Fruit fly (Drosophila melanogaster) whole organism, embryonic: ENCODE measurements around the gene spz3.

ENCODE experiments used
- ATbp ChIP-seq: fragments of 200-800 bp; sonication (Bioruptor generic); optimal IDR thresholded peaks from 2 replicates; lab custom pipeline; 2017; ENCODE audit warnings: missing biosample characterization, mild to moderate bottlenecking, missing genetic modification characterization, missing genetic modification reagents
- Aef1 ChIP-seq: fragments of 200-800 bp; sonication (Bioruptor generic); IDR thresholded peaks from 3 replicates; pipeline ENCODE4 v1.3.6; 2022; ENCODE audit warnings: missing biosample characterization, missing genetic modification characterization
- CG1024 ChIP-seq: fragments of 200-800 bp; sonication (Bioruptor generic); IDR thresholded peaks from 2 replicates; pipeline ENCODE4 v1.3.6; 2022; ENCODE audit warnings: missing biosample characterization, missing genetic modification characterization
- CG10979 ChIP-seq: fragments of 200-800 bp; sonication (Bioruptor generic); optimal IDR thresholded peaks from 2 replicates; lab custom pipeline; 2018; ENCODE audit warnings: missing biosample characterization, mild to moderate bottlenecking, missing genetic modification characterization, moderate library complexity
- CG11085 ChIP-seq: fragments of 200-800 bp; sonication (Bioruptor generic); IDR thresholded peaks from 2 replicates; pipeline ENCODE4 v1.3.6; 2022; ENCODE audit warnings: missing biosample characterization, missing genetic modification characterization
- CG11560 ChIP-seq: fragments of 200-800 bp; sonication (Bioruptor generic); IDR thresholded peaks from 3 replicates; pipeline ENCODE4 v1.3.6; 2022; ENCODE audit warnings: missing biosample characterization, missing genetic modification characterization
- CG14014 ChIP-seq: fragments of 200-800 bp; sonication (Bioruptor generic); IDR thresholded peaks from 2 replicates; pipeline ENCODE4 v1.3.6; 2022; ENCODE audit warnings: missing biosample characterization, missing genetic modification characterization
- CG15696 ChIP-seq: fragments of 200-800 bp; sonication (Bioruptor generic); optimal IDR thresholded peaks from 2 replicates; lab custom pipeline; 2019; ENCODE audit warnings: missing biosample characterization, mild to moderate bottlenecking, missing genetic modification characterization, moderate library complexity
- CG17328 ChIP-seq: fragments of 200-800 bp; sonication (Bioruptor generic); IDR thresholded peaks from 2 replicates; pipeline ENCODE4 v1.3.6; 2022; ENCODE audit warnings: missing biosample characterization, missing genetic modification characterization
- CG2120 ChIP-seq: fragments of 200-800 bp; sonication (Bioruptor generic); optimal IDR thresholded peaks from 3 replicates; lab custom pipeline; 2016; ENCODE audit warnings: missing biosample characterization, missing genetic modification characterization
- CG30403 ChIP-seq: fragments of 200-800 bp; sonication (Bioruptor generic); optimal IDR thresholded peaks from 3 replicates; lab custom pipeline; 2016; ENCODE audit warnings: missing biosample characterization, missing genetic modification characterization
- CG43689 ChIP-seq: fragments of 200-800 bp; sonication (Bioruptor generic); IDR thresholded peaks from 2 replicates; pipeline ENCODE4 v1.3.6; 2022; ENCODE audit warnings: missing biosample characterization, missing genetic modification characterization
- CG4730 ChIP-seq: fragments of 200-800 bp; sonication (Bioruptor generic); IDR thresholded peaks from 2 replicates; pipeline ENCODE4 v1.3.6; 2022; ENCODE audit warnings: missing biosample characterization, missing genetic modification characterization
- CG6689 ChIP-seq: fragments of 200-800 bp; sonication (Bioruptor generic); IDR thresholded peaks from 2 replicates; pipeline ENCODE4 v1.3.6; 2022; ENCODE audit warnings: missing biosample characterization, missing genetic modification characterization
- CG6813 ChIP-seq: fragments of 200-800 bp; sonication (Bioruptor generic); optimal IDR thresholded peaks from 2 replicates; lab custom pipeline; 2017; ENCODE audit warnings: missing biosample characterization, missing genetic modification characterization, mild to moderate bottlenecking, moderate library complexity, missing genetic modification reagents
- CG8944 ChIP-seq: fragments of 200-800 bp; sonication (Bioruptor generic); optimal IDR thresholded peaks from 3 replicates; lab custom pipeline; 2016; ENCODE audit warnings: missing biosample characterization, missing genetic modification characterization
- D ChIP-seq, 2 experiments: fragments of 200-800 bp in 1 of 2; fragments of >200 bp in 1 of 2; sonication (Bioruptor generic) in 1 of 2; optimal IDR thresholded peaks; 2 replicates in 1 of 2; 3 replicates in 1 of 2; lab custom pipeline; 2017; ENCODE audit warnings: mild to moderate bottlenecking in 1 of 2, missing biosample characterization in 1 of 2, missing genetic modification characterization in 1 of 2, missing genetic modification reagents in 1 of 2
- Dek ChIP-seq: fragments of 200-800 bp; sonication (Bioruptor generic); optimal IDR thresholded peaks from 3 replicates; lab custom pipeline; 2019; ENCODE audit warnings: missing biosample characterization, mild to moderate bottlenecking, missing genetic modification characterization, moderate library complexity
- Hr51 ChIP-seq, 2 experiments: fragments of 200-800 bp; sonication (Bioruptor generic); optimal IDR thresholded peaks; 2 replicates in 1 of 2; 3 replicates in 1 of 2; lab custom pipeline; 2016 to 2018; ENCODE audit warnings: missing biosample characterization in 2 of 2, missing genetic modification characterization in 2 of 2, mild to moderate bottlenecking in 1 of 2, moderate library complexity in 1 of 2
- Kr ChIP-seq: fragments of 200-800 bp; sonication (Bioruptor generic); optimal IDR thresholded peaks from 2 replicates; lab custom pipeline; 2017; ENCODE audit warnings: missing biosample characterization, mild to moderate bottlenecking, missing genetic modification characterization
- MTF-1 ChIP-seq: fragments of 200-800 bp; sonication (Bioruptor generic); optimal IDR thresholded peaks from 2 replicates; lab custom pipeline; 2018; ENCODE audit warnings: missing biosample characterization, mild to moderate bottlenecking, missing genetic modification characterization, borderline replicate concordance
- Myb ChIP-seq: fragments of 200-800 bp; sonication (Bioruptor generic); optimal IDR thresholded peaks from 2 replicates; lab custom pipeline; 2016; ENCODE audit warnings: missing biosample characterization, missing genetic modification characterization
- Stat92E ChIP-seq, 3 experiments: fragments of >200 bp in 2 of 3; fragments of 200-800 bp in 1 of 3; sonication (Bioruptor generic) in 1 of 3; optimal IDR thresholded peaks; 2 replicates each; lab custom pipeline; 2017 to 2019; ENCODE audit warnings: missing biosample characterization in 3 of 3, missing genetic modification characterization in 3 of 3, mild to moderate bottlenecking in 1 of 3, moderate library complexity in 1 of 3
- Usf ChIP-seq: fragments of 200-800 bp; sonication (Bioruptor generic); optimal IDR thresholded peaks from 2 replicates; lab custom pipeline; 2017; ENCODE audit warnings: missing genotype, missing biosample characterization, missing genetic modification characterization
- cad ChIP-seq: fragments of >200 bp; optimal IDR thresholded peaks from 2 replicates; lab custom pipeline; 2017; ENCODE audit warnings: missing biosample characterization, missing genetic modification characterization
- caup ChIP-seq: fragments of 200-800 bp; sonication (Bioruptor generic); optimal IDR thresholded peaks from 3 replicates; lab custom pipeline; 2017; ENCODE audit warnings: missing biosample characterization, mild to moderate bottlenecking, missing genetic modification characterization, moderate library complexity; ENCODE audit not compliant: severe bottlenecking
- da ChIP-seq: fragments of 200-800 bp; sonication (Bioruptor generic); optimal IDR thresholded peaks from 2 replicates; lab custom pipeline; 2016; ENCODE audit warnings: missing biosample characterization, missing genetic modification characterization
- fru ChIP-seq: fragments of >200 bp; optimal IDR thresholded peaks from 2 replicates; lab custom pipeline; 2017
- gfzf ChIP-seq: fragments of 200-800 bp; sonication (Bioruptor generic); optimal IDR thresholded peaks from 2 replicates; lab custom pipeline; 2016; ENCODE audit warnings: missing biosample characterization, mild to moderate bottlenecking, missing genetic modification characterization, moderate library complexity
- grau ChIP-seq: fragments of 200-800 bp; optimal IDR thresholded peaks from 3 replicates; lab custom pipeline; 2019; ENCODE audit warnings: missing biosample characterization, mild to moderate bottlenecking, missing genetic modification characterization, moderate library complexity
- grn ChIP-seq: fragments of 200-800 bp; sonication (Bioruptor generic); optimal IDR thresholded peaks from 3 replicates; lab custom pipeline; 2017; ENCODE audit warnings: missing biosample characterization, missing genetic modification characterization
- gro ChIP-seq: fragments of 200-800 bp; sonication (Bioruptor generic); optimal IDR thresholded peaks from 2 replicates; lab custom pipeline; 2016; ENCODE audit warnings: missing biosample characterization, missing genetic modification characterization
- gsb-n ChIP-seq: fragments of 200-800 bp; sonication (Bioruptor generic); optimal IDR thresholded peaks from 3 replicates; lab custom pipeline; 2018; ENCODE audit warnings: missing biosample characterization, mild to moderate bottlenecking, missing genetic modification characterization
- hkb ChIP-seq, 2 experiments: fragments of 200-800 bp in 1 of 2; fragments of >200 bp in 1 of 2; sonication (Bioruptor generic) in 1 of 2; IDR thresholded peaks in 1 of 2; optimal IDR thresholded peaks in 1 of 2; 2 replicates each; pipeline versions ENCODE4 v1.3.6 to Lab custom; 2017 to 2022; ENCODE audit warnings: missing biosample characterization in 1 of 2, missing genetic modification characterization in 1 of 2
- insv ChIP-seq, 2 experiments: fragments of 200-800 bp; sonication (Bioruptor generic); optimal IDR thresholded peaks; 3 replicates each; lab custom pipeline; 2016 to 2018; ENCODE audit warnings: missing biosample characterization in 2 of 2, missing genetic modification characterization in 2 of 2
- knrl ChIP-seq: fragments of 200-800 bp; sonication (Bioruptor generic); IDR thresholded peaks from 3 replicates; pipeline ENCODE4 v1.3.6; 2022; ENCODE audit warnings: missing biosample characterization, missing genetic modification characterization; ENCODE audit not compliant: partially characterized antibody
- lbe ChIP-seq: fragments of 200-800 bp; sonication (Bioruptor generic); optimal IDR thresholded peaks from 2 replicates; lab custom pipeline; 2016; ENCODE audit warnings: missing biosample characterization, mild to moderate bottlenecking, missing genetic modification characterization
- lmd ChIP-seq: fragments of 200-800 bp; sonication (Bioruptor generic); IDR thresholded peaks from 2 replicates; pipeline ENCODE4 v1.3.6; 2022; ENCODE audit warnings: missing biosample characterization, missing genetic modification characterization
- lov ChIP-seq, 2 experiments: fragments of 200-800 bp in 1 of 2; fragments of >200 bp in 1 of 2; sonication (Bioruptor generic) in 1 of 2; IDR thresholded peaks in 1 of 2; optimal IDR thresholded peaks in 1 of 2; 2 replicates in 1 of 2; 3 replicates in 1 of 2; pipeline versions ENCODE4 v1.3.6 to Lab custom; 2017 to 2022; ENCODE audit warnings: missing biosample characterization in 1 of 2, missing genetic modification characterization in 1 of 2
- org-1 ChIP-seq: fragments of 200-800 bp; sonication (Bioruptor generic); optimal IDR thresholded peaks from 2 replicates; lab custom pipeline; 2017; ENCODE audit warnings: missing biosample characterization, missing genetic modification characterization
- pan ChIP-seq, 4 experiments: fragments of >200 bp in 3 of 4; fragments of 200-800 bp in 1 of 4; sonication (Bioruptor generic) in 1 of 4; optimal IDR thresholded peaks in 3 of 4; IDR thresholded peaks in 1 of 4; 2 replicates each; pipeline versions ENCODE4 v1.3.6 to Lab custom; 2017 to 2022; ENCODE audit warnings: missing biosample characterization in 2 of 4, missing genetic modification characterization in 2 of 4, mixed read lengths in 1 of 4
- pnt ChIP-seq: fragments of 200-800 bp; sonication (Bioruptor generic); optimal IDR thresholded peaks from 3 replicates; lab custom pipeline; 2016; ENCODE audit warnings: missing biosample characterization, missing genetic modification characterization
- shn ChIP-seq: fragments of 200-800 bp; sonication (Bioruptor generic); optimal IDR thresholded peaks from 3 replicates; lab custom pipeline; 2016; ENCODE audit warnings: missing biosample characterization, missing genetic modification characterization
- so ChIP-seq: fragments of 200-800 bp; sonication (Bioruptor generic); IDR thresholded peaks from 3 replicates; pipeline ENCODE4 v1.3.6; 2022; ENCODE audit warnings: missing biosample characterization, missing genetic modification characterization
- tio ChIP-seq: fragments of 200-800 bp; sonication (Bioruptor generic); optimal IDR thresholded peaks from 2 replicates; lab custom pipeline; 2017; ENCODE audit warnings: missing biosample characterization, missing genetic modification characterization, inconsistent platforms
- tx ChIP-seq: fragments of 200-800 bp; sonication (Bioruptor generic); optimal IDR thresholded peaks from 2 replicates; lab custom pipeline; 2016; ENCODE audit warnings: missing biosample characterization, missing genetic modification characterization
- unc-4 ChIP-seq: fragments of 200-800 bp; sonication (Bioruptor generic); IDR thresholded peaks from 2 replicates; pipeline ENCODE4 v1.3.6; 2022; ENCODE audit warnings: missing biosample characterization, missing genetic modification characterization; ENCODE audit not compliant: partially characterized antibody
- vvl ChIP-seq: fragments of 200-800 bp; sonication (Bioruptor generic); IDR thresholded peaks from 2 replicates; pipeline ENCODE4 v1.3.6; 2022; ENCODE audit warnings: missing biosample characterization, missing genetic modification characterization
- z ChIP-seq: fragments of 200-800 bp; sonication (Bioruptor generic); IDR thresholded peaks from 3 replicates; pipeline ENCODE4 v1.3.6; 2022; ENCODE audit warnings: missing biosample characterization, missing genetic modification characterization

spz3 gene

dm6 chr2L:7828231-7828630, 51.1 kb downstream of the spz3 start (continued):
- TF ChIP-seq CG6689 (GFP tag; lab: Robert Waterston, UW) (peak; percentile 13; the same call in 1 of the 2 replicates), Dek (tag; lab: Kevin White, UChicago) (no peak), CG10979 (tag; lab: Kevin White, UChicago) (no peak), Aef1 (GFP tag; lab: Robert Waterston, UW) (peak; percentile 15; the same call in 1 of the 3 replicates), CG8944 (no peak), fru (lab: Kevin White, UChicago) (no peak), cad (GFP tag; lab: Kevin White, UChicago) (no peak), CG30403 (GFP tag; lab: Kevin White, UChicago) (no peak), CG17328 (GFP tag; lab: Robert Waterston, UW) (no peak), CG6813 (GFP tag; lab: Kevin White, UChicago) (peak; percentile 19), caup (GFP tag; lab: Kevin White, UChicago) (no peak), Usf (GFP tag; lab: Kevin White, UChicago) (no peak), MTF-1 (GFP tag; lab: Kevin White, UChicago) (peak; percentile 16), pnt (no peak), CG11560 (no peak), shn (GFP tag; lab: Kevin White, UChicago) (no peak), CG11085 (GFP tag; lab: Robert Waterston, UW) (no peak), gro (GFP tag; lab: Kevin White, UChicago) (no peak), Myb (GFP tag; lab: Kevin White, UChicago) (no peak), grn (GFP tag; lab: Kevin White, UChicago) (peak; percentile 29), org-1 (GFP tag; lab: Kevin White, UChicago) (no peak), D (optimal IDR thresholded peaks at IDR 0.05; lab: Kevin White, UChicago) (no peak), D (GFP tag; optimal IDR thresholded peaks at IDR 0.05; lab: Kevin White, UChicago) (no peak), CG4730 (no peak), CG2120 (GFP tag; lab: Kevin White, UChicago) (no peak), vvl (peak; percentile 35; the same call in 1 of the 2 replicates), lbe (GFP tag; lab: Kevin White, UChicago) (no peak), pan (optimal IDR thresholded peaks at IDR 0.05; lab: Kevin White, UChicago) (no peak), pan (GFP tag; optimal IDR thresholded peaks at IDR 0.05 in 1 of 2, IDR thresholded peaks at IDR 0.05 in 1 of 2) (peak in 1 of 2 experiments; percentile 39), grau (tag; lab: Kevin White, UChicago) (peak; percentile 6), gsb-n (tag; lab: Kevin White, UChicago) (no peak), z (no peak), CG1024 (GFP tag; lab: Robert Waterston, UW) (no peak), Stat92E (GFP tag; optimal IDR thresholded peaks at IDR 0.05; lab: Kevin White, UChicago) (no peak), hkb (optimal IDR thresholded peaks at IDR 0.05; lab: Kevin White, UChicago) (no peak), hkb (GFP tag; IDR thresholded peaks at IDR 0.05; lab: Robert Waterston, UW) (no peak), so (no peak), unc-4 (GFP tag; lab: Robert Waterston, UW) (no peak), knrl (GFP tag; lab: Robert Waterston, UW) (peak; percentile 41; the same call in 2 of the 3 replicates), CG15696 (peak; percentile 10), lov (optimal IDR thresholded peaks at IDR 0.05; lab: Kevin White, UChicago) (no peak), lov (GFP tag; IDR thresholded peaks at IDR 0.05; lab: Robert Waterston, UW) (peak; percentile 67; the same call in 1 of the 3 replicates), gfzf (GFP tag; lab: Kevin White, UChicago) (no peak), CG43689 (GFP tag; lab: Robert Waterston, UW) (no peak), Kr (GFP tag; lab: Kevin White, UChicago) (no peak), tx (GFP tag; lab: Kevin White, UChicago) (no peak), Hr51 (GFP tag; optimal IDR thresholded peaks at IDR 0.05; lab: Kevin White, UChicago) (peak in 1 of 2 experiments; percentile 13), CG14014 (0 out of 2 replicates have a peak, but pooled peaks have one; percentile 27), ATbp (no peak), tio (GFP tag; lab: Kevin White, UChicago) (no peak), insv (GFP tag; optimal IDR thresholded peaks at IDR 0.05; lab: Kevin White, UChicago) (peak in 1 of 2 experiments; percentile 62), da (no peak), lmd (GFP tag; lab: Robert Waterston, UW) (no peak)
